Fruit fly (Drosophila melanogaster): ENCODE results near the gene Acn.

- TF ChIP-seq cnc (optimal IDR thresholded peaks at IDR 0.05) (no peak), cic (GFP tag; optimal IDR thresholded peaks at IDR 0.05) (no peak), CG7045 (GFP tag; optimal IDR thresholded peaks at IDR 0.05) (peak; percentile 64), ovo (GFP tag; optimal IDR thresholded peaks at IDR 0.05) (no peak)
Measured at dm6 chr2L:19014032-19014880, 30.9 kb upstream of the Acn start.
